Fruit fly (Drosophila melanogaster) whole organism, embryonic: ENCODE measurements around the gene CG11893.

Experiments
- CG10565 ChIP-seq: fragments of 200-800 bp; sonication (Bioruptor generic); optimal IDR thresholded peaks from 3 replicates; lab custom pipeline; 2016; ENCODE audit warnings: missing biosample characterization, mild to moderate bottlenecking, missing genetic modification characterization
- CG12659 ChIP-seq: fragments of 200-800 bp; sonication (Bioruptor generic); optimal IDR thresholded peaks from 3 replicates; lab custom pipeline; 2017; ENCODE audit warnings: mild to moderate bottlenecking, missing biosample characterization, missing genetic modification reagents, missing genetic modification characterization
- CG13775 ChIP-seq: fragments of 200-800 bp; sonication (Bioruptor generic); optimal IDR thresholded peaks from 3 replicates; lab custom pipeline; 2017; ENCODE audit warnings: missing biosample characterization, mild to moderate bottlenecking, missing genetic modification characterization
- CG3838 ChIP-seq: fragments of 200-800 bp; sonication (Bioruptor generic); optimal IDR thresholded peaks from 3 replicates; lab custom pipeline; 2016; ENCODE audit warnings: missing biosample characterization, missing genetic modification characterization
- CG6654 ChIP-seq: fragments of 200-800 bp; sonication (Bioruptor generic); optimal IDR thresholded peaks from 2 replicates; lab custom pipeline; 2017; ENCODE audit warnings: missing biosample characterization, mild to moderate bottlenecking, missing genetic modification characterization
- MESR4 ChIP-seq: fragments of 200-800 bp; sonication (Bioruptor generic); optimal IDR thresholded peaks from 2 replicates; lab custom pipeline; 2018; ENCODE audit warnings: missing biosample characterization, mild to moderate bottlenecking, missing genetic modification characterization, moderate library complexity

- TF ChIP-seq CG13775: no peak
- no peak for TF ChIP-seq CG6654 (GFP tag; lab: Kevin White, UChicago)
- TF ChIP-seq CG3838 (GFP tag; lab: Kevin White, UChicago): no peak
- no peak for TF ChIP-seq CG10565 (GFP tag; lab: Kevin White, UChicago)
- TF ChIP-seq CG12659 (GFP tag; lab: Kevin White, UChicago): no peak
- TF ChIP-seq MESR4 (GFP tag; lab: Kevin White, UChicago): no peak
Observed at dm6 chr3R:25297678-25298077, 8.0 kb downstream of the CG11893 start, which contains the start of gene CG31097.
